Worm (Caenorhabditis elegans): ENCODE results near the gene hrpk-2.

ce11 chrIII:8036050-8036449, 49.1 kb downstream of the hrpk-2 start:
- TF ChIP-seq hmg-4 (GFP tag; optimal IDR thresholded peaks at IDR 0.05) (no peak), hmbx-1 (tag; optimal IDR thresholded peaks at IDR 0.05) (no peak), sea-1 (GFP tag; conservative IDR thresholded peaks at IDR 0.05) (no peak), scrt-1 (GFP tag; IDR thresholded peaks at IDR 0.05) (no peak), ama-1 (optimal IDR thresholded peaks at IDR 0.05) (no peak), tbx-11 (GFP tag; IDR thresholded peaks at IDR 0.05) (no peak)

All from whole organism, early embryonic.